Worm (Caenorhabditis elegans) whole organism, L4 larva: Measurements from ENCODE around the gene T07C4.3.

Experiments
- F49E8.2 ChIP-seq: sonication (generic microtip); optimal IDR thresholded peaks from 2 replicates; lab custom pipeline; 2016; ENCODE audit warnings: missing compliant biosample characterization, mild to moderate bottlenecking, missing genetic modification characterization, borderline replicate concordance
- T26A8.4 ChIP-seq: fragments of 200-800 bp; sonication (Bioruptor generic); IDR thresholded peaks from 2 replicates; pipeline ENCODE4 v1.3.6; 2022; ENCODE audit warnings: missing genetic modification characterization, missing compliant biosample characterization
- Y105C5A.15 ChIP-seq: fragments of 200-800 bp; sonication (Bioruptor generic); IDR thresholded peaks from 2 replicates; pipeline ENCODE4 v1.3.6; 2022; ENCODE audit warnings: missing genetic modification characterization, missing compliant biosample characterization
- Y48G9A.11 ChIP-seq: fragments of 200-800 bp; sonication (Bioruptor generic); IDR thresholded peaks from 2 replicates; pipeline ENCODE4 v1.3.6; 2022; ENCODE audit warnings: missing genetic modification reagents, missing genetic modification characterization, missing compliant biosample characterization
- Y5F2A.4 ChIP-seq: fragments of 200-800 bp; sonication (Bioruptor generic); optimal IDR thresholded peaks from 2 replicates; lab custom pipeline; 2018; ENCODE audit warnings: mild to moderate bottlenecking, missing genetic modification characterization, missing compliant biosample characterization
- Y75B8A.6 ChIP-seq: fragments of 200-800 bp; sonication (Bioruptor generic); IDR thresholded peaks from 2 replicates; pipeline ENCODE4 v1.3.6; 2022; ENCODE audit warnings: missing genetic modification reagents, missing genetic modification characterization, missing compliant biosample characterization
- ZK546.5 ChIP-seq, 2 experiments: sonication (generic microtip); optimal IDR thresholded peaks; 2 replicates each; lab custom pipeline; 2017; ENCODE audit warnings: missing biosample characterization in 2 of 2, missing genetic modification characterization in 2 of 2
- arid-1 ChIP-seq: fragments of 200-800 bp; sonication (Bioruptor generic); conservative IDR thresholded peaks from 2 replicates; pipeline ENCODE4 v1.3.6; 2022; ENCODE audit warnings: missing genetic modification reagents, missing genetic modification characterization, missing compliant biosample characterization
- ceh-20 ChIP-seq: fragments of 200-800 bp; sonication (Bioruptor generic); IDR thresholded peaks from 2 replicates; pipeline ENCODE4 v1.3.6; 2022; ENCODE audit warnings: missing genetic modification reagents, missing genetic modification characterization, missing compliant biosample characterization
- ceh-28 ChIP-seq: fragments of 150-350 bp; optimal IDR thresholded peaks from 2 replicates; lab custom pipeline; 2014; ENCODE audit warnings: missing biosample characterization, missing genetic modification reagents, missing genetic modification characterization
- ceh-32 ChIP-seq: sonication (generic microtip); optimal IDR thresholded peaks from 2 replicates; lab custom pipeline; 2016; ENCODE audit warnings: mild to moderate bottlenecking, missing genetic modification characterization, missing compliant biosample characterization; ENCODE audit not compliant: poor library complexity
- ceh-62 ChIP-seq: sonication (generic microtip); optimal IDR thresholded peaks from 2 replicates; lab custom pipeline; 2017; ENCODE audit warnings: missing biosample characterization, missing genetic modification characterization
- ceh-82 ChIP-seq: sonication (generic microtip); optimal IDR thresholded peaks from 2 replicates; lab custom pipeline; 2017; ENCODE audit warnings: missing biosample characterization, missing genetic modification characterization
- ces-1 ChIP-seq: fragments of 150-350 bp; sonication (generic microtip); optimal IDR thresholded peaks from 4 replicates; lab custom pipeline; 2014; ENCODE audit warnings: missing biosample characterization, missing genetic modification reagents, missing genetic modification characterization
- daf-16 ChIP-seq, 3 experiments: sonication (generic microtip); optimal IDR thresholded peaks; 2 replicates each; lab custom pipeline; 2016 to 2017; ENCODE audit warnings: missing genetic modification characterization in 3 of 3, missing genetic modification reagents in 3 of 3, mild to moderate bottlenecking in 2 of 3, missing compliant biosample characterization in 2 of 3, missing biosample characterization in 1 of 3, moderate library complexity in 1 of 3
- dmd-6 ChIP-seq: fragments of 200-800 bp; sonication (Bioruptor generic); IDR thresholded peaks from 2 replicates; pipeline ENCODE4 v1.3.6; 2022; ENCODE audit warnings: missing genetic modification reagents, missing genetic modification characterization, missing compliant biosample characterization
- dmd-9 ChIP-seq: fragments of 200-800 bp; sonication (Bioruptor generic); IDR thresholded peaks from 2 replicates; pipeline ENCODE4 v1.3.6; 2022; ENCODE audit warnings: missing genetic modification reagents, missing genetic modification characterization, missing compliant biosample characterization
- dpl-1 ChIP-seq: fragments of 150-350 bp; optimal IDR thresholded peaks from 2 replicates; lab custom pipeline; 2014; ENCODE audit warnings: missing biosample characterization, missing genetic modification reagents, missing genetic modification characterization
- duxl-1 ChIP-seq: sonication (generic microtip); optimal IDR thresholded peaks from 2 replicates; lab custom pipeline; 2016; ENCODE audit warnings: mild to moderate bottlenecking, missing genetic modification characterization, moderate library complexity, missing compliant biosample characterization; ENCODE audit not compliant: poor library complexity
- fkh-10 ChIP-seq: fragments of 150-350 bp; optimal IDR thresholded peaks from 2 replicates; lab custom pipeline; 2014; ENCODE audit warnings: missing biosample characterization, missing genetic modification reagents, missing genetic modification characterization
- hlh-11 ChIP-seq: fragments of 200-800 bp; sonication (Bioruptor generic); optimal IDR thresholded peaks from 2 replicates; lab custom pipeline; 2018; ENCODE audit warnings: mild to moderate bottlenecking, missing genetic modification characterization, missing compliant biosample characterization
- jun-1 ChIP-seq: fragments of 150-350 bp; optimal IDR thresholded peaks from 2 replicates; lab custom pipeline; 2014; ENCODE audit warnings: missing biosample characterization, missing genetic modification reagents, missing genetic modification characterization
- lin-13 ChIP-seq: fragments of 150-350 bp; optimal IDR thresholded peaks from 2 replicates; lab custom pipeline; 2014; ENCODE audit warnings: missing biosample characterization, missing genetic modification reagents, missing genetic modification characterization
- lin-38 ChIP-seq: fragments of 200-800 bp; sonication (Bioruptor generic); IDR thresholded peaks from 2 replicates; pipeline ENCODE4 v1.3.6; 2022; ENCODE audit warnings: missing genetic modification reagents, missing genetic modification characterization, missing compliant biosample characterization
- lin-39 ChIP-seq: fragments of 150-350 bp; optimal IDR thresholded peaks from 2 replicates; lab custom pipeline; 2014; ENCODE audit warnings: missing biosample characterization, missing genetic modification reagents, missing genetic modification characterization
- lsy-2 ChIP-seq, 2 experiments: fragments of 150-350 bp in 1 of 2; sonication (generic microtip) in 1 of 2; optimal IDR thresholded peaks; 2 replicates each; lab custom pipeline; 2014 to 2017; ENCODE audit warnings: missing biosample characterization in 2 of 2, missing genetic modification characterization in 2 of 2
- madf-5 ChIP-seq, 2 experiments: fragments of 200-800 bp; sonication (Bioruptor generic); IDR thresholded peaks; 2 replicates each; pipeline ENCODE4 v1.3.6; 2022; ENCODE audit warnings: missing compliant biosample characterization in 2 of 2, missing genetic modification characterization in 2 of 2
- mdl-1 ChIP-seq, 2 experiments: fragments of 150-350 bp in 1 of 2; sonication (generic microtip) in 1 of 2; optimal IDR thresholded peaks; 2 replicates each; lab custom pipeline; 2014 to 2017; ENCODE audit warnings: missing biosample characterization in 2 of 2, missing genetic modification characterization in 2 of 2
- mdt-29 ChIP-seq: fragments of 200-800 bp; sonication (Bioruptor generic); IDR thresholded peaks from 2 replicates; pipeline ENCODE4 v1.3.6; 2022; ENCODE audit warnings: missing genetic modification reagents, missing genetic modification characterization, missing compliant biosample characterization
- mep-1 ChIP-seq: fragments of 150-350 bp; sonication (generic microtip); optimal IDR thresholded peaks from 3 replicates; lab custom pipeline; 2014; ENCODE audit warnings: missing biosample characterization, missing genetic modification characterization
- mes-2 ChIP-seq: sonication (generic microtip); optimal IDR thresholded peaks from 2 replicates; lab custom pipeline; 2016; ENCODE audit warnings: missing genotype, mild to moderate bottlenecking, missing genetic modification characterization, missing compliant biosample characterization; ENCODE audit not compliant: poor library complexity, severe bottlenecking
- mxl-2 ChIP-seq: fragments of 200-800 bp; sonication (Bioruptor generic); conservative IDR thresholded peaks from 2 replicates; pipeline ENCODE4 v1.3.6; 2022; ENCODE audit warnings: missing genetic modification reagents, missing genetic modification characterization, missing compliant biosample characterization
- mxl-3 ChIP-seq: fragments of 200-800 bp; sonication (Bioruptor generic); optimal IDR thresholded peaks from 2 replicates; lab custom pipeline; 2018; ENCODE audit warnings: mild to moderate bottlenecking, missing genetic modification characterization, missing compliant biosample characterization
- nhr-102 ChIP-seq: sonication (generic microtip); optimal IDR thresholded peaks from 2 replicates; lab custom pipeline; 2016; ENCODE audit warnings: mild to moderate bottlenecking, missing genetic modification characterization, moderate library complexity, missing compliant biosample characterization
- nhr-11 ChIP-seq: fragments of 150-350 bp; optimal IDR thresholded peaks from 2 replicates; lab custom pipeline; 2014; ENCODE audit warnings: missing biosample characterization, missing genetic modification characterization
- nhr-237 ChIP-seq: sonication (generic microtip); optimal IDR thresholded peaks from 2 replicates; lab custom pipeline; 2017; ENCODE audit warnings: missing biosample characterization, missing genetic modification characterization
- nhr-25 ChIP-seq: sonication (generic microtip); optimal IDR thresholded peaks from 2 replicates; lab custom pipeline; 2017; ENCODE audit warnings: missing genetic modification characterization, mild to moderate bottlenecking, missing compliant biosample characterization, antibody characterized with exemption, moderate library complexity, borderline replicate concordance; ENCODE audit not compliant: insufficient read depth
- nhr-28 ChIP-seq: fragments of 150-350 bp; optimal IDR thresholded peaks from 2 replicates; lab custom pipeline; 2014; ENCODE audit warnings: missing biosample characterization, missing genetic modification characterization
- nhr-42 ChIP-seq: fragments of 200-800 bp; sonication (Bioruptor generic); IDR thresholded peaks from 2 replicates; pipeline ENCODE4 v1.3.6; 2022; ENCODE audit warnings: missing genetic modification characterization, missing compliant biosample characterization
- nhr-6 ChIP-seq: fragments of 150-350 bp; optimal IDR thresholded peaks from 2 replicates; lab custom pipeline; 2014; ENCODE audit warnings: missing biosample characterization, missing genetic modification characterization
- pqm-1 ChIP-seq: sonication (generic microtip); optimal IDR thresholded peaks from 2 replicates; lab custom pipeline; 2017; ENCODE audit warnings: missing biosample characterization, missing genetic modification characterization
- rbr-2 ChIP-seq: sonication (generic microtip); optimal IDR thresholded peaks from 2 replicates; lab custom pipeline; 2016; ENCODE audit warnings: missing genotype, missing genetic modification characterization, missing compliant biosample characterization
- saeg-2 ChIP-seq: fragments of 200-800 bp; sonication (Bioruptor generic); IDR thresholded peaks from 2 replicates; pipeline ENCODE4 v1.3.6; 2022; ENCODE audit warnings: missing genetic modification reagents, missing genetic modification characterization, missing compliant biosample characterization
- sdz-12 ChIP-seq: fragments of 200-800 bp; sonication (Bioruptor generic); optimal IDR thresholded peaks from 2 replicates; lab custom pipeline; 2018; ENCODE audit warnings: mild to moderate bottlenecking, missing genetic modification characterization, missing compliant biosample characterization
- spr-1 ChIP-seq: sonication (generic microtip); optimal IDR thresholded peaks from 2 replicates; lab custom pipeline; 2016; ENCODE audit warnings: mild to moderate bottlenecking, missing genetic modification characterization, missing compliant biosample characterization
- spr-3 ChIP-seq: fragments of 200-800 bp; sonication (Bioruptor generic); optimal IDR thresholded peaks from 2 replicates; lab custom pipeline; 2018; ENCODE audit warnings: mild to moderate bottlenecking, missing genetic modification characterization, missing compliant biosample characterization
- unc-130 ChIP-seq: sonication (generic microtip); optimal IDR thresholded peaks from 2 replicates; lab custom pipeline; 2016; ENCODE audit warnings: missing genetic modification reagents, missing genetic modification characterization, missing compliant biosample characterization
- vab-7 ChIP-seq: fragments of 200-800 bp; sonication (Bioruptor generic); IDR thresholded peaks from 2 replicates; pipeline ENCODE4 v1.3.6; 2022; ENCODE audit warnings: missing genetic modification reagents, missing genetic modification characterization, missing compliant biosample characterization
- zip-2 ChIP-seq: fragments of 150-350 bp; optimal IDR thresholded peaks from 2 replicates; lab custom pipeline; 2014; ENCODE audit warnings: missing biosample characterization, missing genetic modification characterization

T07C4.3 gene

ce11 chrIII:10333961-10334542 lies 17.9 kb upstream of the T07C4.3 start, which contains the start of the genes jmjd-4 and mev-1 (continued):
- TF ChIP-seq spr-3 (GFP tag; lab: Kevin White, UChicago) (peak; percentile 75), lsy-2 (tag; optimal IDR thresholded peaks at IDR 0.05; lab: Kevin White, UChicago) (peak; percentile 38 to 94), Y48G9A.11 (no peak), nhr-25 (tag; lab: Kevin White, UChicago) (peak; percentile 40), ces-1 (GFP tag; lab: Kevin White, UChicago) (no peak), hlh-11 (peak; percentile 90), daf-16 (GFP tag; optimal IDR thresholded peaks at IDR 0.05; lab: Kevin White, UChicago) (peak in 1 of 2 experiments; percentile 55), daf-16 (tag; optimal IDR thresholded peaks at IDR 0.05; lab: Kevin White, UChicago) (peak; percentile 84), ceh-82 (tag; lab: Kevin White, UChicago) (no peak), F49E8.2 (tag; lab: Kevin White, UChicago) (peak; percentile 38), duxl-1 (tag; lab: Kevin White, UChicago) (peak; percentile 77), mdt-29 (GFP tag; lab: Robert Waterston, UW) (peak; percentile 78), ceh-32 (tag; lab: Kevin White, UChicago) (peak; percentile 18), mep-1 (tag; lab: Kevin White, UChicago) (peak; percentile 88), mxl-3 (GFP tag; lab: Kevin White, UChicago) (peak; percentile 63), pqm-1 (tag; lab: Kevin White, UChicago) (no peak), rbr-2 (peak; percentile 85), sdz-12 (GFP tag; lab: Kevin White, UChicago) (no peak), ceh-62 (tag; lab: Kevin White, UChicago) (no peak), nhr-11 (tag; lab: Kevin White, UChicago) (peak; percentile 61), lin-13 (peak; percentile 86), dpl-1 (GFP tag; lab: Kevin White, UChicago) (peak; percentile 85), Y105C5A.15 (no peak), Y5F2A.4 (GFP tag; lab: Kevin White, UChicago) (peak; percentile 24), ceh-20 (GFP tag; lab: Robert Waterston, UW) (peak; percentile 86), nhr-237 (no peak), saeg-2 (0 out of 2 replicates have a peak, but pooled peaks have one; percentile 35), jun-1 (peak; percentile 35), ceh-28 (no peak), spr-1 (tag; lab: Kevin White, UChicago) (peak; percentile 80), madf-5 (GFP tag; IDR thresholded peaks at IDR 0.05; lab: Robert Waterston, UW) (no peak), unc-130 (GFP tag; lab: Kevin White, UChicago) (peak; percentile 35), Y75B8A.6 (GFP tag; lab: Robert Waterston, UW) (no peak), mes-2 (tag; lab: Kevin White, UChicago) (peak; percentile 86), lin-39 (tag; lab: Kevin White, UChicago) (no peak), arid-1 (GFP tag; lab: Robert Waterston, UW) (peak; percentile 80; the same call in 1 of the 2 replicates), ZK546.5 (tag; optimal IDR thresholded peaks at IDR 0.05; lab: Kevin White, UChicago) (no peak), mxl-2 (GFP tag; lab: Robert Waterston, UW) (peak; percentile 58; the same call in 1 of the 2 replicates), vab-7 (0 out of 2 replicates have a peak, but pooled peaks have one; percentile 21), nhr-102 (tag; lab: Kevin White, UChicago) (peak; percentile 88), dmd-6 (GFP tag; lab: Robert Waterston, UW) (peak; percentile 88), nhr-6 (tag; lab: Kevin White, UChicago) (peak; percentile 64), nhr-42 (GFP tag; lab: Robert Waterston, UW) (0 out of 2 replicates have a peak, but pooled peaks have one; percentile 67), dmd-9 (GFP tag; lab: Robert Waterston, UW) (no peak), lin-38 (peak; percentile 91), zip-2 (tag; lab: Kevin White, UChicago) (peak; percentile 10), T26A8.4 (GFP tag; lab: Robert Waterston, UW) (peak; percentile 93), fkh-10 (GFP tag; lab: Kevin White, UChicago) (peak; percentile 40), mdl-1 (tag; optimal IDR thresholded peaks at IDR 0.05; lab: Kevin White, UChicago) (peak in 1 of 2 experiments; percentile 42), nhr-28 (peak; percentile 47)
